Worm (Caenorhabditis elegans) whole organism, young adult: Measurements from ENCODE around the gene act-5.

Experiments
- F22D6.2 ChIP-seq: sonication (generic microtip); optimal IDR thresholded peaks from 2 replicates; lab custom pipeline; 2016; ENCODE audit warnings: mild to moderate bottlenecking, missing genetic modification characterization, missing compliant biosample characterization
- Y53G8AR.9 ChIP-seq: fragments of 200-800 bp; sonication (Bioruptor generic); conservative IDR thresholded peaks from 2 replicates; pipeline ENCODE4 v1.3.6; 2022; ENCODE audit warnings: missing genetic modification reagents, missing genetic modification characterization, missing compliant biosample characterization
- dpl-1 ChIP-seq: fragments of 150-350 bp; optimal IDR thresholded peaks from 2 replicates; lab custom pipeline; 2014; ENCODE audit warnings: missing biosample characterization, missing genetic modification reagents, missing genetic modification characterization
- let-526 ChIP-seq: fragments of 200-800 bp; sonication (Bioruptor generic); IDR thresholded peaks from 2 replicates; pipeline ENCODE4 v1.3.6; 2022; ENCODE audit warnings: missing genetic modification reagents, missing genetic modification characterization, missing compliant biosample characterization
- pha-4 ChIP-seq: fragments of 150-350 bp; sonication (generic microtip); optimal IDR thresholded peaks from 2 replicates; lab custom pipeline; 2014; ENCODE audit warnings: missing biosample characterization, missing genetic modification reagents, missing genetic modification characterization

ce11 chrIII:13635730-13636360 lies 30.0 kb upstream of the act-5 start:
- TF ChIP-seq dpl-1 (GFP tag; lab: Kevin White, UChicago) (no peak), pha-4 (tag; lab: Kevin White, UChicago) (no peak), let-526 (GFP tag; lab: Robert Waterston, UW) (no peak), Y53G8AR.9 (GFP tag; lab: Robert Waterston, UW) (no peak), F22D6.2 (tag; lab: Kevin White, UChicago) (no peak)
